Fruit fly (Drosophila melanogaster): ENCODE measurements around the gene CG42367.

- TF ChIP-seq fru (GFP tag; optimal IDR thresholded peaks at IDR 0.05) = no peak
- TF ChIP-seq Jra (GFP tag; optimal IDR thresholded peaks at IDR 0.05) = no peak
- TF ChIP-seq psq (GFP tag; optimal IDR thresholded peaks at IDR 0.05) = no peak
- no peak for TF ChIP-seq pan (optimal IDR thresholded peaks at IDR 0.05)
Observed at dm6 chr2L:9924765-9925164, 5.6 kb upstream of the CG42367 start, which contains the start of the genes TbCMF46 and CG42366.

Data from whole organism, wandering third instar larva.